Fruit fly (Drosophila melanogaster): ENCODE results near the gene CG2200.

Gene CG2200

DNA sequence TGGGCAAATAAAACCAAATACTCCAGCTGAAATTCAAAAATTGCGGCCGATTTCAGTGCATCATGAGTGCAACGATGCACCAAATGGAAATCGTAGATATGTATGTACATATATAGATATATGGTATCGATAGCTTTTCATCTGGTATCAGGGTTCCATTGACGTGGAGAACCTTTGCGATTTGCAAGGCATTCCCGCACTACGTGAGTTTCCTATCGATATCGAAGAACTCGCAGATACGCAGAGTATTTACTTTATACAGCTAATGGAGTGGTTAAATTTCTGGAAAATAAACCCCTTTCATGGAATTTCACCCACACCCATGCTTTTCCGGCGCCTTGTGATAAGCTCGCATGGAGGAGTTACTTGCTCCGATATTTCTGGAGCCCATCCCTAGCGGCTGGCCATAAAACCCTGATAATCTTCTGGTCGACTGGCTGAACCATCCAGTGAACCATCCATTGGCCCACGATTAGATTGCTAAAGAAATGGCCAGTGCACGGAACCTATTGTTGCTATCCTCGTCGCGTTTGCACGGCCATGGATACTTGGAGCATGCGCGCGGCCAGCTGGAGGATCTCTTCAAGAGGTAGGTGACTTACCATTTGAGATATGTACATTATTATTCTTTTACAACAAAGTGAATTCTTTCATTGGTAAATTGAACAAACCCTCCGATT, at the start of gene CG2200 (continued):
- peak; percentile 83 for TF ChIP-seq sna (GFP tag; IDR thresholded peaks at IDR 0.05; ENCODE audit: partially characterized antibody)
- TF ChIP-seq Optix (GFP tag; IDR thresholded peaks at IDR 0.05): no peak
- TF ChIP-seq ase (GFP tag; IDR thresholded peaks at IDR 0.05): no peak
- no peak for TF ChIP-seq p53 (GFP tag; optimal IDR thresholded peaks at IDR 0.05)
- TF ChIP-seq Asciz (GFP tag; optimal IDR thresholded peaks at IDR 0.05): no peak
- TF ChIP-seq CG2712 (tag; optimal IDR thresholded peaks at IDR 0.05): peak; percentile 38
- TF ChIP-seq CG7839 (tag; optimal IDR thresholded peaks at IDR 0.05): peak; percentile 21
- TF ChIP-seq slbo (GFP tag; IDR thresholded peaks at IDR 0.05): peak; percentile 66
- TF ChIP-seq CG32772 (GFP tag; IDR thresholded peaks at IDR 0.05): no peak
- peak; percentile 9 for TF ChIP-seq CG9727 (GFP tag; optimal IDR thresholded peaks at IDR 0.05)
- no peak for TF ChIP-seq BtbVII (GFP tag; optimal IDR thresholded peaks at IDR 0.05)
- peak; percentile 23 for TF ChIP-seq CG17359 (tag; optimal IDR thresholded peaks at IDR 0.05)
- TF ChIP-seq HLH4C (GFP tag; IDR thresholded peaks at IDR 0.05; ENCODE audit: partially characterized antibody): peak; percentile 85
- no peak for TF ChIP-seq Lpt (GFP tag; optimal IDR thresholded peaks at IDR 0.05)
- TF ChIP-seq Rx (GFP tag; IDR thresholded peaks at IDR 0.05): peak; percentile 37; the same call in 1 of the 2 replicates
- TF ChIP-seq Fer2 (tag; optimal IDR thresholded peaks at IDR 0.05): no peak
- TF ChIP-seq z (GFP tag; IDR thresholded peaks at IDR 0.05): no peak
- no peak for TF ChIP-seq CG5953 (GFP tag; IDR thresholded peaks at IDR 0.05)
- no peak for TF ChIP-seq sens-2 (GFP tag; IDR thresholded peaks at IDR 0.05)
- TF ChIP-seq CG18619 (GFP tag; optimal IDR thresholded peaks at IDR 0.05): peak; percentile 3
- TF ChIP-seq sqz (GFP tag; optimal IDR thresholded peaks at IDR 0.05): no peak
- peak; percentile 31 for TF ChIP-seq schlank (tag; optimal IDR thresholded peaks at IDR 0.05)
- TF ChIP-seq CG9609 (GFP tag; optimal IDR thresholded peaks at IDR 0.05): peak; percentile 13
- no peak for TF ChIP-seq Vsx1 (GFP tag; optimal IDR thresholded peaks at IDR 0.05)
- no peak for TF ChIP-seq croc (GFP tag; conservative IDR thresholded peaks at IDR 0.05)
- TF ChIP-seq Drgx (GFP tag; IDR thresholded peaks at IDR 0.05): peak; percentile 66
- TF ChIP-seq inv (GFP tag; IDR thresholded peaks at IDR 0.05; ENCODE audit: partially characterized antibody): peak; percentile 75
- no peak for TF ChIP-seq vfl (GFP tag; optimal IDR thresholded peaks at IDR 0.05)
- TF ChIP-seq ham (GFP tag; IDR thresholded peaks at IDR 0.05): no peak
- peak; percentile 32; the same call in 1 of the 3 replicates for TF ChIP-seq tgo (GFP tag; IDR thresholded peaks at IDR 0.05)
- TF ChIP-seq dm (GFP tag; optimal IDR thresholded peaks at IDR 0.05): no peak
- no peak for TF ChIP-seq disco-r (GFP tag; optimal IDR thresholded peaks at IDR 0.05)
- no peak for TF ChIP-seq yki (optimal IDR thresholded peaks at IDR 0.05)
- TF ChIP-seq odd (GFP tag; optimal IDR thresholded peaks at IDR 0.05): no peak
- TF ChIP-seq CG10209 (GFP tag; optimal IDR thresholded peaks at IDR 0.05): no peak
- TF ChIP-seq CG31365 (tag; optimal IDR thresholded peaks at IDR 0.05): no peak
- TF ChIP-seq CG3847 (GFP tag; IDR thresholded peaks at IDR 0.05): peak; percentile 51
- TF ChIP-seq CG9932 (GFP tag; IDR thresholded peaks at IDR 0.05): peak; percentile 54
- no peak for TF ChIP-seq otp (GFP tag; IDR thresholded peaks at IDR 0.05)
- TF ChIP-seq gt (GFP tag; IDR thresholded peaks at IDR 0.05): no peak
- peak; percentile 10 for TF ChIP-seq dmrt99B (tag; optimal IDR thresholded peaks at IDR 0.05)
- peak; percentile 15 for TF ChIP-seq Dip3 (GFP tag; optimal IDR thresholded peaks at IDR 0.05)
- no peak for TF ChIP-seq Tbp (GFP tag; optimal IDR thresholded peaks at IDR 0.05)
- no peak for TF ChIP-seq CG17568 (GFP tag; optimal IDR thresholded peaks at IDR 0.05)
- no peak for TF ChIP-seq slp2 (GFP tag; optimal IDR thresholded peaks at IDR 0.05)
- TF ChIP-seq CG12155 (GFP tag; optimal IDR thresholded peaks at IDR 0.05): peak; percentile 26
- no peak for TF ChIP-seq CG4730 (GFP tag; IDR thresholded peaks at IDR 0.05)
- no peak for TF ChIP-seq Kr (GFP tag; optimal IDR thresholded peaks at IDR 0.05)
- TF ChIP-seq Hmr (GFP tag; optimal IDR thresholded peaks at IDR 0.05): peak; percentile 28
- TF ChIP-seq E2f1 (GFP tag; IDR thresholded peaks at IDR 0.05): 0 out of 2 replicates have a peak, but pooled peaks have one; percentile 10
- TF ChIP-seq CG4707 (GFP tag; optimal IDR thresholded peaks at IDR 0.05): no peak

Measured in whole organism, embryonic.